Fruit fly (Drosophila melanogaster) whole organism: ENCODE measurements around the gene hemo.

Experiments used
- CG8478 ChIP-seq: fragments of >200 bp; optimal IDR thresholded peaks from 2 replicates; lab custom pipeline; 2018; ENCODE audit warnings: inconsistent platforms
- Dll ChIP-seq: fragments of >200 bp; optimal IDR thresholded peaks from 2 replicates; lab custom pipeline; 2017
- EcR ChIP-seq, 2 experiments: fragments of >200 bp; optimal IDR thresholded peaks; 2 replicates each; lab custom pipeline; 2017; ENCODE audit warnings: missing biosample characterization in 2 of 2, missing genetic modification characterization in 2 of 2, missing genetic modification reagents in 2 of 2
- pan ChIP-seq: fragments of >200 bp; optimal IDR thresholded peaks from 2 replicates; lab custom pipeline; 2017
- psq ChIP-seq: fragments of >200 bp; optimal IDR thresholded peaks from 2 replicates; lab custom pipeline; 2017
- usp ChIP-seq: fragments of >200 bp; optimal IDR thresholded peaks from 2 replicates; lab custom pipeline; 2017; ENCODE audit warnings: missing biosample characterization, missing genetic modification characterization, mixed read lengths

The hemo gene

DNA sequence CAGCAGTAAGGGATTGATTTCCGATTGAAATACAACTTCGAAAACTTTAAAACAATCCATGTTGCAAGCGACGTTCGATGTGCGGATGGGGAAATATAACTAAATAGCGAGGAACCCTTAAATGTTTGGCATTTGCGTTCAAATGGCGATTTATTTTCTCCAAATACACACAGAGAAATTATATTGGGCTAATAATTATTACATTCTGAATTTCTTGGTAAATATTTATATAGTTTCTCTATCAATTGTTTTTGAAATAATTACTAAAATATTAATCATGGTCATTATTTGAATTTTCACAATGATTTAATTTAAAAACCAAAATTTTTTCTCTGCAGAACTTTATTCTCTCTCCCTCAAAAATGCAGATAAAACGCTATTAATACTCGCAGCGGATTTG lies at the start of gene hemo, which contains the start of gene CG43210:
TSS of gene hemo (minus strand) at position 101 of the 400 bp plus-strand sequence.
TSS of gene CG43210 (minus strand) at position 101 of the 400 bp plus-strand sequence.
- TF ChIP-seq Dll (lab: Kevin White, UChicago) = no peak
- TF ChIP-seq CG8478 = no peak
- TF ChIP-seq psq (lab: Kevin White, UChicago) = no peak
- no peak for TF ChIP-seq pan
- TF ChIP-seq EcR (GFP tag; optimal IDR thresholded peaks at IDR 0.05; lab: Kevin White, UChicago) = no peak

- TF ChIP-seq usp (GFP tag; lab: Kevin White, UChicago) (no peak), pan (no peak), psq (lab: Kevin White, UChicago) (no peak), EcR (GFP tag; optimal IDR thresholded peaks at IDR 0.05; lab: Kevin White, UChicago) (no peak), CG8478 (no peak), Dll (lab: Kevin White, UChicago) (no peak)
Observed at dm6 chr3R:18598391-18598790, 33.4 kb upstream of the hemo start, which contains the start of gene Tssk. TSS of gene Tssk (plus strand) at chr3R:18598691.

dm6 chr3R:18590754-18591153 lies 25.8 kb upstream of the hemo start, which contains the start of gene qin:
TSS of gene qin (plus strand) at chr3R:18591027.
- TF ChIP-seq CG8478 = no peak
- no peak for TF ChIP-seq pan
- no peak for TF ChIP-seq EcR (GFP tag; optimal IDR thresholded peaks at IDR 0.05; lab: Kevin White, UChicago)
- no peak for TF ChIP-seq usp (GFP tag; lab: Kevin White, UChicago)
- no peak for TF ChIP-seq psq (lab: Kevin White, UChicago)
- no peak for TF ChIP-seq Dll (lab: Kevin White, UChicago)

- no peak for TF ChIP-seq pan
- TF ChIP-seq EcR (GFP tag; optimal IDR thresholded peaks at IDR 0.05; lab: Kevin White, UChicago) = peak in 1 of 2 experiments; percentile 88
Observed at dm6 chr3R:18585259-18585858, 20.4 kb upstream of the hemo start.

dm6 chr3R:18584546-18584935 lies 19.6 kb upstream of the hemo start:
- TF ChIP-seq CG8478 (no peak), EcR (GFP tag; optimal IDR thresholded peaks at IDR 0.05; lab: Kevin White, UChicago) (peak in 1 of 2 experiments; percentile 17)

DNA sequence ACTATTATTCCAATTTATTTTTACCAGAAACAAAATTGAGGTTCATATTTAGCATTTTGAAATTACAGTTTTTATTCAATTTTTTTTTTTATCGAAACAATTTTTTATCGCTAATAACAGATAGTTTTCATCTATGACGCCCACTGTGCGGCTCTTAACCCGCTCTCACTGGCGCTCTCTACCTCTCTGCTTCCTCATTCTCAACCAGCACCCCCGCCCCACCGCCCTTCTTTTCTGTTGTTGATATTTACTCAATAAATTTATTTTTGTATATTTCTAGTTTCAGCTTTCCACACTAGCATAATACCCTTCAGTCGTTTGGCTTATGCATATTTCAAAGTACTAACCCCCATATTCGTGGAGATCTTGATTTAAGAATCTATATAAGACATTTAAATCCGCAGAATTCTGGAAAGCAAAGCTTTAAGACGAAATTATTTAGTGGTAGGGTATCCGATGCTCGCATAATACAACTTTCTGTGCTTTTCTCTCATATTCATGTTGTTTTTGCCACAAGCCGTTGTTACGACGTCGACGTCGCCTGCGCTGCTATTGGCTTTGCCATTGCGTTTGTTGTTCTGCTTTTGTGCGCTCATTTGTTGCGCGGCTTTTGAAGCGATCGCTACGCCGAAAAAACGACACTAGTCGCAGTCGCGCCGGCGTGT lies 19.0 kb upstream of the hemo start:
- no peak for TF ChIP-seq usp (GFP tag; lab: Kevin White, UChicago)
- TF ChIP-seq CG8478 = no peak
- TF ChIP-seq pan = no peak
- no peak for TF ChIP-seq EcR (GFP tag; optimal IDR thresholded peaks at IDR 0.05; lab: Kevin White, UChicago)
- no peak for TF ChIP-seq psq (lab: Kevin White, UChicago)
- TF ChIP-seq Dll (lab: Kevin White, UChicago) = no peak

DNA sequence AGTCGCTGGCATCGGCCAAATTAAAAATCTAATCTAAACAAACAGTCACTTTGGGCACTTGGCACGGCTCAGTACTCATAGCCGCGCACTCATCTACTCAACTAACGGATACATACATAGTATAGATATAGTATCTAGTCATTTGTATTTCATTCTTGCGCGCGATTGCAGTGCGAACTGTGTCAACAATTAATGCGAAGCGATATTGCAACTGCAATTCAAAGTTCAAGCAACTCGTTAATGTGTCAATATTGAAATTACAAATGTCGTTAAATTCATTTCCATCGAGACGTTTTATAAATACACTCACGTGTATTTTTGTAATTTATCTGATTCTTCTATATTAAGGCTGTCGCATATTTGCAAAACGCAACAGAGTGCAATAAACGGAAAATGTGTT lies 17.3 kb upstream of the hemo start:
- TF ChIP-seq CG8478 (no peak), psq (lab: Kevin White, UChicago) (no peak), pan (no peak), usp (GFP tag; lab: Kevin White, UChicago) (no peak), Dll (lab: Kevin White, UChicago) (no peak), EcR (GFP tag; optimal IDR thresholded peaks at IDR 0.05; lab: Kevin White, UChicago) (no peak)

dm6 chr3R:18580979-18581378 lies 16.0 kb upstream of the hemo start:
- TF ChIP-seq usp (GFP tag; lab: Kevin White, UChicago) = no peak
- no peak for TF ChIP-seq psq (lab: Kevin White, UChicago)
- TF ChIP-seq pan = no peak

DNA sequence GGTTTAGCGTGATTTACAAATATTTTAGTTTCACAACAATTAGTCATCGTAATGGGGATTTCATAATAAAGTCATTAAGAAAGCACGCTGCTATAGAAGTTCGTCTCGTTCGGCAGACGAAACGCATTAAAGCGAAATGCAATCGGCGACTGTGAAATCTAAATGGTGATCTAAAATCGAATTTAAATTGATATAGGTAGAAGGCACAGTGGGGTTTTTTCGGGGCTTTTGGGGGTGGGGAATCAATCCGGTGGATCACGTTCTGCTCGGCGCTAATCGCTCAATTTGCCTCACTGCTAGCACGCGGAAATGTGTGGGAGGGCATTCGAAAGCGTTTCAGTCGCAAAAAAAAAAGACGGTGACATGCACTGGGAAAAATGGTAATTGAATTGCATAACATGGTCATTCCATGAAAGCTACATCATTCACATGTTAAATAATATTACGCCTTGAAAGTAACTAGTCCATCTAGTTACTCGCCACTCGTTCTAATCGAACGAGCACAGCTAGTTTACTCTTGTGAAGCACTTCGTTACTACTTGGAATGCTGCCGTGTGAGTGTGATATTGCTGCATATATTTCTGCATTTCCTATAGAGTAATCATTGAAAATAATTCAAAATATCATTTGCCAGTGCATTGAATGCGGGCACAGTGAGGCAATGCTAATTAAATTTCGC lies 12.9 kb upstream of the hemo start:
- TF ChIP-seq EcR (GFP tag; optimal IDR thresholded peaks at IDR 0.05; lab: Kevin White, UChicago) = no peak
- TF ChIP-seq pan = no peak
- TF ChIP-seq CG8478 = no peak
- TF ChIP-seq Dll (lab: Kevin White, UChicago) = no peak
- no peak for TF ChIP-seq psq (lab: Kevin White, UChicago)
- TF ChIP-seq usp (GFP tag; lab: Kevin White, UChicago) = no peak

- TF ChIP-seq usp (GFP tag; lab: Kevin White, UChicago) = no peak
- TF ChIP-seq pan = no peak
- TF ChIP-seq psq (lab: Kevin White, UChicago) = no peak
- no peak for TF ChIP-seq Dll (lab: Kevin White, UChicago)
- no peak for TF ChIP-seq CG8478
- TF ChIP-seq EcR (GFP tag; optimal IDR thresholded peaks at IDR 0.05; lab: Kevin White, UChicago) = no peak
Observed at dm6 chr3R:18573699-18574259, 8.8 kb upstream of the hemo start.

dm6 chr3R:18572845-18573490 lies 8.0 kb upstream of the hemo start, which contains the start of the genes CG7694 and fray:
TSS of gene CG7694 (plus strand) at chr3R:18573091.
TSS of gene fray (plus strand) at chr3R:18573091.
- no peak for TF ChIP-seq psq (lab: Kevin White, UChicago)
- TF ChIP-seq usp (GFP tag; lab: Kevin White, UChicago) = no peak
- TF ChIP-seq Dll (lab: Kevin White, UChicago) = no peak
- TF ChIP-seq EcR (GFP tag; optimal IDR thresholded peaks at IDR 0.05; lab: Kevin White, UChicago) = no peak
- no peak for TF ChIP-seq pan
- TF ChIP-seq CG8478 = no peak
